ENCODE assay signal across 1 fruit fly cellular context in genomic region chr2L:10250441-10250847, dm6.
A peak's percentile ranks its signal among the peaks of the same experiment; 100 is the strongest.
TF ChIP-seq lines count a peak whose summit lies in the region.

bsk (minus strand) TSS chr2L:10250501.
CG31717 (plus strand) TSS chr2L:10250737.

TF ChIP-seq in whole organism, embryonic, 481 proteins besides CTCF, POLR2A, EP300 and RAD21 (continued from another document and continues in another):
- no peak for TF ChIP-seq C15 (GFP tag; IDR thresholded peaks at IDR 0.05; lab: Robert Waterston, UW)
- no peak for TF ChIP-seq CG2678 (tag; optimal IDR thresholded peaks at IDR 0.05; lab: Kevin White, UChicago)
- TF ChIP-seq YL-1 (GFP tag; optimal IDR thresholded peaks at IDR 0.05; lab: Kevin White, UChicago) = peak; percentile 36
- TF ChIP-seq HmgD (GFP tag; optimal IDR thresholded peaks at IDR 0.05; lab: Kevin White, UChicago) = no peak
- TF ChIP-seq NC2α (GFP tag; optimal IDR thresholded peaks at IDR 0.05; lab: Kevin White, UChicago) = no peak
- no peak for TF ChIP-seq Opbp (GFP tag; IDR thresholded peaks at IDR 0.05; lab: Robert Waterston, UW; ENCODE audit: partially characterized antibody)
- TF ChIP-seq Fer3 (tag; optimal IDR thresholded peaks at IDR 0.05; lab: Kevin White, UChicago) = no peak
- peak; percentile 73 for TF ChIP-seq CG9797 (GFP tag; optimal IDR thresholded peaks at IDR 0.05; lab: Kevin White, UChicago)
- TF ChIP-seq tgo (GFP tag; IDR thresholded peaks at IDR 0.05; lab: Robert Waterston, UW) = no peak
- TF ChIP-seq Mrtf (GFP tag; IDR thresholded peaks at IDR 0.05; lab: Robert Waterston, UW) = no peak
- TF ChIP-seq MBD-R2 (GFP tag; IDR thresholded peaks at IDR 0.05; lab: Robert Waterston, UW) = peak; percentile 65
- TF ChIP-seq CG11398 (GFP tag; optimal IDR thresholded peaks at IDR 0.05; lab: Kevin White, UChicago) = no peak
- no peak for TF ChIP-seq CG7786 (GFP tag; optimal IDR thresholded peaks at IDR 0.05; lab: Kevin White, UChicago)
- no peak for TF ChIP-seq CG13123 (GFP tag; optimal IDR thresholded peaks at IDR 0.05; lab: Kevin White, UChicago)
- TF ChIP-seq toy (GFP tag; IDR thresholded peaks at IDR 0.05; lab: Robert Waterston, UW) = no peak
- TF ChIP-seq CG13287 (GFP tag; IDR thresholded peaks at IDR 0.05; lab: Robert Waterston, UW; ENCODE audit: partially characterized antibody) = peak; percentile 68
- no peak for TF ChIP-seq CG12104 (GFP tag; optimal IDR thresholded peaks at IDR 0.05; lab: Kevin White, UChicago)
- no peak for TF ChIP-seq CG3281 (GFP tag; optimal IDR thresholded peaks at IDR 0.05; lab: Kevin White, UChicago)
- peak; percentile 77 for TF ChIP-seq BEAF-32 (GFP tag; optimal IDR thresholded peaks at IDR 0.05; lab: Kevin White, UChicago)
- TF ChIP-seq Taf1 (GFP tag; IDR thresholded peaks at IDR 0.05; lab: Robert Waterston, UW) = no peak
- TF ChIP-seq Drgx (GFP tag; IDR thresholded peaks at IDR 0.05; lab: Robert Waterston, UW) = no peak
- TF ChIP-seq pb (GFP tag; optimal IDR thresholded peaks at IDR 0.05; lab: Kevin White, UChicago) = no peak
- TF ChIP-seq CG11085 (GFP tag; IDR thresholded peaks at IDR 0.05; lab: Robert Waterston, UW) = no peak
- peak; percentile 87 for TF ChIP-seq Sry-δ (GFP tag; optimal IDR thresholded peaks at IDR 0.05; lab: Kevin White, UChicago)
- no peak for TF ChIP-seq CG9609 (GFP tag; optimal IDR thresholded peaks at IDR 0.05; lab: Kevin White, UChicago)
- no peak for TF ChIP-seq pros (GFP tag; optimal IDR thresholded peaks at IDR 0.05; lab: Kevin White, UChicago)
- peak; percentile 61; the same call in 1 of the 2 replicates for TF ChIP-seq unc-4 (GFP tag; IDR thresholded peaks at IDR 0.05; lab: Robert Waterston, UW; ENCODE audit: partially characterized antibody)
- no peak for TF ChIP-seq CG8089 (GFP tag; optimal IDR thresholded peaks at IDR 0.05; lab: Kevin White, UChicago)
- peak; percentile 68; the same call in 2 of the 4 replicates for TF ChIP-seq Dll (GFP tag; IDR thresholded peaks at IDR 0.05; lab: Robert Waterston, UW; ENCODE audit: partially characterized antibody)
- TF ChIP-seq danr (GFP tag; IDR thresholded peaks at IDR 0.05; lab: Robert Waterston, UW) = no peak
- TF ChIP-seq sima (GFP tag; optimal IDR thresholded peaks at IDR 0.05; lab: Kevin White, UChicago) = no peak
- no peak for TF ChIP-seq CG9727 (GFP tag; optimal IDR thresholded peaks at IDR 0.05; lab: Kevin White, UChicago)
- peak; percentile 60 for TF ChIP-seq nmo (GFP tag; optimal IDR thresholded peaks at IDR 0.05; lab: Kevin White, UChicago)
- no peak for TF ChIP-seq sr (GFP tag; IDR thresholded peaks at IDR 0.05; lab: Robert Waterston, UW)
- TF ChIP-seq sens (GFP tag; lab: Kevin White, UChicago) = peak; percentile 68
- TF ChIP-seq Lpt (GFP tag; optimal IDR thresholded peaks at IDR 0.05; lab: Kevin White, UChicago) = no peak
- no peak for TF ChIP-seq tap (tag; optimal IDR thresholded peaks at IDR 0.05; lab: Kevin White, UChicago)
- no peak for TF ChIP-seq esg (GFP tag; conservative IDR thresholded peaks at IDR 0.05; lab: Robert Waterston, UW)
- no peak for TF ChIP-seq Atf3 (GFP tag; optimal IDR thresholded peaks at IDR 0.05; lab: Kevin White, UChicago)
- no peak for TF ChIP-seq CG32532 (GFP tag; IDR thresholded peaks at IDR 0.05; lab: Robert Waterston, UW)
- peak; percentile 45 for TF ChIP-seq CG10267 (tag; optimal IDR thresholded peaks at IDR 0.05; lab: Kevin White, UChicago)
- TF ChIP-seq Lhr (GFP tag; optimal IDR thresholded peaks at IDR 0.05; lab: Kevin White, UChicago) = no peak
- TF ChIP-seq ap (GFP tag; IDR thresholded peaks at IDR 0.05; lab: Robert Waterston, UW) = no peak
- TF ChIP-seq kah (GFP tag; optimal IDR thresholded peaks at IDR 0.05; lab: Kevin White, UChicago) = no peak
- TF ChIP-seq CG1024 (GFP tag; IDR thresholded peaks at IDR 0.05; lab: Robert Waterston, UW) = 0 out of 2 replicates have a peak, but pooled peaks have one; percentile 11
- TF ChIP-seq gem (tag; optimal IDR thresholded peaks at IDR 0.05; lab: Kevin White, UChicago) = no peak
- TF ChIP-seq Hey (tag; optimal IDR thresholded peaks at IDR 0.05; lab: Kevin White, UChicago) = no peak
- TF ChIP-seq zen (tag; optimal IDR thresholded peaks at IDR 0.05; lab: Kevin White, UChicago) = peak; percentile 67
- no peak for TF ChIP-seq ase (GFP tag; IDR thresholded peaks at IDR 0.05; lab: Robert Waterston, UW)
- TF ChIP-seq pzg (GFP tag; optimal IDR thresholded peaks at IDR 0.05; lab: Kevin White, UChicago) = peak; percentile 81
- TF ChIP-seq gro (GFP tag; optimal IDR thresholded peaks at IDR 0.05; lab: Kevin White, UChicago) = no peak
- TF ChIP-seq CG17359 (tag; optimal IDR thresholded peaks at IDR 0.05; lab: Kevin White, UChicago) = no peak
- TF ChIP-seq tin (GFP tag; optimal IDR thresholded peaks at IDR 0.05; lab: Kevin White, UChicago) = no peak
- TF ChIP-seq Fer1 (GFP tag; optimal IDR thresholded peaks at IDR 0.05; lab: Kevin White, UChicago) = no peak
- no peak for TF ChIP-seq usp (GFP tag; optimal IDR thresholded peaks at IDR 0.05; lab: Kevin White, UChicago)
- TF ChIP-seq lab (GFP tag; optimal IDR thresholded peaks at IDR 0.05; lab: Kevin White, UChicago) = no peak
- no peak for TF ChIP-seq caup (GFP tag; optimal IDR thresholded peaks at IDR 0.05; lab: Kevin White, UChicago; ENCODE audit: severe bottlenecking)
- TF ChIP-seq TFAM (GFP tag; optimal IDR thresholded peaks at IDR 0.05; lab: Kevin White, UChicago) = no peak
- no peak for TF ChIP-seq ash1 (GFP tag; optimal IDR thresholded peaks at IDR 0.05; lab: Kevin White, UChicago)
- no peak for TF ChIP-seq CG7987 (GFP tag; optimal IDR thresholded peaks at IDR 0.05; lab: Kevin White, UChicago)
- TF ChIP-seq twi (tag; optimal IDR thresholded peaks at IDR 0.05; lab: Kevin White, UChicago) = no peak
- TF ChIP-seq bab2 (GFP tag; optimal IDR thresholded peaks at IDR 0.05; lab: Kevin White, UChicago) = no peak
- TF ChIP-seq CG4617 (GFP tag; optimal IDR thresholded peaks at IDR 0.05; lab: Kevin White, UChicago; ENCODE audit: borderline replicate concordance) = peak; percentile 76
- TF ChIP-seq CG4820 (GFP tag; optimal IDR thresholded peaks at IDR 0.05; lab: Kevin White, UChicago) = no peak
- TF ChIP-seq cg (GFP tag; optimal IDR thresholded peaks at IDR 0.05; lab: Kevin White, UChicago) = no peak
- no peak; the same call in 1 of the 2 replicates for TF ChIP-seq bbx (GFP tag; IDR thresholded peaks at IDR 0.05; lab: Robert Waterston, UW; ENCODE audit: partially characterized antibody)
- no peak for TF ChIP-seq CG11247 (GFP tag; IDR thresholded peaks at IDR 0.05; lab: Robert Waterston, UW)
- TF ChIP-seq Hmr (GFP tag; optimal IDR thresholded peaks at IDR 0.05; lab: Kevin White, UChicago) = no peak
- no peak for TF ChIP-seq ci (GFP tag; IDR thresholded peaks at IDR 0.05; lab: Robert Waterston, UW)
- no peak for TF ChIP-seq CG1792 (GFP tag; optimal IDR thresholded peaks at IDR 0.05; lab: Kevin White, UChicago)
- no peak for TF ChIP-seq CG12942 (GFP tag; optimal IDR thresholded peaks at IDR 0.05; lab: Kevin White, UChicago)
- no peak for TF ChIP-seq al (GFP tag; IDR thresholded peaks at IDR 0.05; lab: Robert Waterston, UW)
- TF ChIP-seq NFAT (GFP tag; IDR thresholded peaks at IDR 0.05; lab: Robert Waterston, UW) = no peak
- TF ChIP-seq CrebB (tag; optimal IDR thresholded peaks at IDR 0.05; lab: Kevin White, UChicago) = no peak
- no peak for TF ChIP-seq CG7928 (GFP tag; optimal IDR thresholded peaks at IDR 0.05; lab: Kevin White, UChicago)
- no peak for TF ChIP-seq CG8359 (GFP tag; optimal IDR thresholded peaks at IDR 0.05; lab: Kevin White, UChicago; ENCODE audit: borderline replicate concordance)
- no peak for TF ChIP-seq Nf-YC (tag; optimal IDR thresholded peaks at IDR 0.05; lab: Kevin White, UChicago)
- TF ChIP-seq seq (GFP tag; IDR thresholded peaks at IDR 0.05; lab: Robert Waterston, UW) = no peak
- TF ChIP-seq unpg (GFP tag; optimal IDR thresholded peaks at IDR 0.05; lab: Kevin White, UChicago) = no peak
- TF ChIP-seq Scr (GFP tag; IDR thresholded peaks at IDR 0.05; lab: Robert Waterston, UW; ENCODE audit: partially characterized antibody) = peak; percentile 67
- no peak for TF ChIP-seq gcm (GFP tag; optimal IDR thresholded peaks at IDR 0.05; lab: Kevin White, UChicago)
- no peak for TF ChIP-seq CG8388 (GFP tag; optimal IDR thresholded peaks at IDR 0.05; lab: Kevin White, UChicago)
- no peak for TF ChIP-seq h (optimal IDR thresholded peaks at IDR 0.05; lab: Kevin White, UChicago)
- TF ChIP-seq Meics (GFP tag; optimal IDR thresholded peaks at IDR 0.05; lab: Kevin White, UChicago) = no peak
- peak; percentile 93 for TF ChIP-seq CG1603 (tag; optimal IDR thresholded peaks at IDR 0.05; lab: Kevin White, UChicago)
- no peak for TF ChIP-seq bowl (GFP tag; IDR thresholded peaks at IDR 0.05; lab: Robert Waterston, UW)
- TF ChIP-seq CG14667 (GFP tag; IDR thresholded peaks at IDR 0.05; lab: Robert Waterston, UW) = no peak
- TF ChIP-seq p53 (GFP tag; optimal IDR thresholded peaks at IDR 0.05; lab: Kevin White, UChicago) = no peak
- no peak for TF ChIP-seq bsh (GFP tag; optimal IDR thresholded peaks at IDR 0.05; lab: Kevin White, UChicago)
- TF ChIP-seq jigr1 (GFP tag; IDR thresholded peaks at IDR 0.05; lab: Robert Waterston, UW) = no peak
- TF ChIP-seq CG10959 (GFP tag; IDR thresholded peaks at IDR 0.05; lab: Robert Waterston, UW) = no peak
- no peak for TF ChIP-seq slou (GFP tag; optimal IDR thresholded peaks at IDR 0.05; lab: Kevin White, UChicago)
- peak; percentile 15 for TF ChIP-seq HmgZ (tag; optimal IDR thresholded peaks at IDR 0.05; lab: Kevin White, UChicago)
- TF ChIP-seq Xrp1 (GFP tag; IDR thresholded peaks at IDR 0.05; lab: Robert Waterston, UW) = no peak
- TF ChIP-seq CG12219 (GFP tag; optimal IDR thresholded peaks at IDR 0.05; lab: Kevin White, UChicago) = no peak
- no peak for TF ChIP-seq CG17186 (GFP tag; optimal IDR thresholded peaks at IDR 0.05; lab: Kevin White, UChicago)
- TF ChIP-seq CG30020 (tag; optimal IDR thresholded peaks at IDR 0.05; lab: Kevin White, UChicago) = peak; percentile 97
- no peak for TF ChIP-seq Ravus (GFP tag; IDR thresholded peaks at IDR 0.05; lab: Robert Waterston, UW)
- no peak for TF ChIP-seq rib (GFP tag; IDR thresholded peaks at IDR 0.05; lab: Robert Waterston, UW)
- no peak for TF ChIP-seq pita (GFP tag; optimal IDR thresholded peaks at IDR 0.05; lab: Kevin White, UChicago)
- no peak for TF ChIP-seq tio (GFP tag; optimal IDR thresholded peaks at IDR 0.05; lab: Kevin White, UChicago)
- no peak for TF ChIP-seq CG42726 (GFP tag; IDR thresholded peaks at IDR 0.05; lab: Robert Waterston, UW; ENCODE audit: partially characterized antibody)
- TF ChIP-seq da (GFP tag; optimal IDR thresholded peaks at IDR 0.05; lab: Kevin White, UChicago) = no peak
- TF ChIP-seq CG17912 (GFP tag; optimal IDR thresholded peaks at IDR 0.05; lab: Kevin White, UChicago) = no peak
- no peak for TF ChIP-seq Aef1 (GFP tag; IDR thresholded peaks at IDR 0.05; lab: Robert Waterston, UW)
- no peak for TF ChIP-seq grn (GFP tag; optimal IDR thresholded peaks at IDR 0.05; lab: Kevin White, UChicago)
- no peak for TF ChIP-seq dmrt11E (tag; optimal IDR thresholded peaks at IDR 0.05; lab: Kevin White, UChicago)
- TF ChIP-seq Bteb2 (GFP tag; optimal IDR thresholded peaks at IDR 0.05; lab: Kevin White, UChicago) = no peak
- no peak for TF ChIP-seq CG1233 (GFP tag; optimal IDR thresholded peaks at IDR 0.05; lab: Kevin White, UChicago)
- TF ChIP-seq CG10321 (GFP tag; IDR thresholded peaks at IDR 0.05; lab: Robert Waterston, UW) = no peak
- TF ChIP-seq CG2116 (GFP tag; optimal IDR thresholded peaks at IDR 0.05; lab: Kevin White, UChicago) = peak; percentile 78
- peak; percentile 39; the same call in 1 of the 3 replicates for TF ChIP-seq vnd (GFP tag; IDR thresholded peaks at IDR 0.05; lab: Robert Waterston, UW; ENCODE audit: partially characterized antibody)
- no peak for TF ChIP-seq CG7372 (GFP tag; IDR thresholded peaks at IDR 0.05; lab: Robert Waterston, UW)
- TF ChIP-seq Bgb (GFP tag; IDR thresholded peaks at IDR 0.05; lab: Robert Waterston, UW; ENCODE audit: partially characterized antibody) = peak; percentile 34; the same call in 1 of the 2 replicates
- TF ChIP-seq NK7.1 (GFP tag; optimal IDR thresholded peaks at IDR 0.05; lab: Kevin White, UChicago) = no peak
- TF ChIP-seq crc (GFP tag; optimal IDR thresholded peaks at IDR 0.05; lab: Kevin White, UChicago) = no peak
- peak; percentile 19 for TF ChIP-seq Hmx (GFP tag; optimal IDR thresholded peaks at IDR 0.05; lab: Kevin White, UChicago)
- TF ChIP-seq Sry-β (GFP tag; optimal IDR thresholded peaks at IDR 0.05; lab: Kevin White, UChicago) = no peak
- peak; percentile 5 for TF ChIP-seq B-H2 (GFP tag; optimal IDR thresholded peaks at IDR 0.05; lab: Kevin White, UChicago)
- no peak for TF ChIP-seq trh (GFP tag; optimal IDR thresholded peaks at IDR 0.05; lab: Kevin White, UChicago)
- peak; percentile 72 for TF ChIP-seq CG12659 (GFP tag; optimal IDR thresholded peaks at IDR 0.05; lab: Kevin White, UChicago)
- no peak for TF ChIP-seq Eip74EF (GFP tag; optimal IDR thresholded peaks at IDR 0.05; lab: Kevin White, UChicago)
- no peak for TF ChIP-seq GATAe (GFP tag; conservative IDR thresholded peaks at IDR 0.05; lab: Robert Waterston, UW)
- no peak for TF ChIP-seq sqz (GFP tag; optimal IDR thresholded peaks at IDR 0.05; lab: Kevin White, UChicago)
- peak; percentile 14 for TF ChIP-seq lbe (GFP tag; optimal IDR thresholded peaks at IDR 0.05; lab: Kevin White, UChicago)
- TF ChIP-seq CG43689 (GFP tag; IDR thresholded peaks at IDR 0.05; lab: Robert Waterston, UW) = no peak
- no peak for TF ChIP-seq zf30C (GFP tag; optimal IDR thresholded peaks at IDR 0.05; lab: Kevin White, UChicago)
- TF ChIP-seq CG13775 (GFP tag; optimal IDR thresholded peaks at IDR 0.05; lab: Kevin White, UChicago) = no peak
- TF ChIP-seq Six4 (GFP tag; optimal IDR thresholded peaks at IDR 0.05; lab: Kevin White, UChicago) = no peak
- peak; percentile 67 for TF ChIP-seq Med (GFP tag; lab: Kevin White, UChicago)
- TF ChIP-seq gsb-n (tag; optimal IDR thresholded peaks at IDR 0.05; lab: Kevin White, UChicago) = no peak
- no peak for TF ChIP-seq so (GFP tag; IDR thresholded peaks at IDR 0.05; lab: Robert Waterston, UW)
- no peak for TF ChIP-seq klu (GFP tag; IDR thresholded peaks at IDR 0.05; lab: Robert Waterston, UW)
- no peak for TF ChIP-seq NfI (GFP tag; optimal IDR thresholded peaks at IDR 0.05; lab: Kevin White, UChicago)
- TF ChIP-seq CG3847 (GFP tag; IDR thresholded peaks at IDR 0.05; lab: Robert Waterston, UW) = no peak
- no peak for TF ChIP-seq sisA (GFP tag; IDR thresholded peaks at IDR 0.05; lab: Robert Waterston, UW)
- TF ChIP-seq CG31441 (GFP tag; IDR thresholded peaks at IDR 0.05; lab: Robert Waterston, UW) = no peak
- no peak for TF ChIP-seq CG15073 (GFP tag; optimal IDR thresholded peaks at IDR 0.05; lab: Kevin White, UChicago)
